Fruit fly (Drosophila melanogaster) whole organism, embryonic: ENCODE results near the gene w.
A peak's percentile ranks its signal among the peaks of the same experiment; 100 is the strongest.

ENCODE experiments used
- Atf6 ChIP-seq: fragments of 200-800 bp; sonication (Bioruptor generic); IDR thresholded peaks from 2 replicates; pipeline ENCODE4 v1.3.6; 2022; ENCODE audit warnings: missing biosample characterization, missing genetic modification characterization
- CG11398 ChIP-seq: fragments of 200-800 bp; sonication (Bioruptor generic); optimal IDR thresholded peaks from 2 replicates; lab custom pipeline; 2016; ENCODE audit warnings: missing biosample characterization, missing genetic modification characterization
- CG11504 ChIP-seq: fragments of 200-800 bp; sonication (Bioruptor generic); optimal IDR thresholded peaks from 3 replicates; lab custom pipeline; 2019; ENCODE audit warnings: missing biosample characterization, mild to moderate bottlenecking, missing genetic modification characterization, moderate library complexity
- CG14050 ChIP-seq: fragments of 200-800 bp; sonication (Bioruptor generic); IDR thresholded peaks from 3 replicates; pipeline ENCODE4 v1.3.6; 2022; ENCODE audit warnings: missing biosample characterization, missing genetic modification characterization
- CG14441 ChIP-seq: fragments of 200-800 bp; sonication (Bioruptor generic); IDR thresholded peaks from 2 replicates; pipeline ENCODE4 v1.3.6; 2022; ENCODE audit warnings: missing biosample characterization, missing genetic modification characterization
- CG15073 ChIP-seq: fragments of 200-800 bp; sonication (Bioruptor generic); optimal IDR thresholded peaks from 2 replicates; lab custom pipeline; 2016; ENCODE audit warnings: missing biosample characterization, missing genetic modification characterization
- CG1603 ChIP-seq: fragments of 200-800 bp; sonication (Bioruptor generic); optimal IDR thresholded peaks from 2 replicates; lab custom pipeline; 2019; ENCODE audit warnings: missing biosample characterization, mild to moderate bottlenecking, missing genetic modification characterization, moderate library complexity
- CG17359 ChIP-seq: fragments of 200-800 bp; sonication (Bioruptor generic); optimal IDR thresholded peaks from 3 replicates; lab custom pipeline; 2018; ENCODE audit warnings: missing biosample characterization, mild to moderate bottlenecking, missing genetic modification characterization, moderate library complexity
- CG18599 ChIP-seq: fragments of 200-800 bp; sonication (Bioruptor generic); optimal IDR thresholded peaks from 3 replicates; lab custom pipeline; 2017; ENCODE audit warnings: missing biosample characterization, missing genetic modification characterization, mild to moderate bottlenecking, moderate library complexity, missing genetic modification reagents
- CG2120 ChIP-seq: fragments of 200-800 bp; sonication (Bioruptor generic); optimal IDR thresholded peaks from 3 replicates; lab custom pipeline; 2016; ENCODE audit warnings: missing biosample characterization, missing genetic modification characterization
- CG2678 ChIP-seq: fragments of 200-800 bp; sonication (Bioruptor generic); optimal IDR thresholded peaks from 3 replicates; lab custom pipeline; 2019; ENCODE audit warnings: missing biosample characterization, mild to moderate bottlenecking, missing genetic modification characterization, moderate library complexity
- CG4730 ChIP-seq: fragments of 200-800 bp; sonication (Bioruptor generic); IDR thresholded peaks from 2 replicates; pipeline ENCODE4 v1.3.6; 2022; ENCODE audit warnings: missing biosample characterization, missing genetic modification characterization
- CG6689 ChIP-seq: fragments of 200-800 bp; sonication (Bioruptor generic); IDR thresholded peaks from 2 replicates; pipeline ENCODE4 v1.3.6; 2022; ENCODE audit warnings: missing biosample characterization, missing genetic modification characterization
- CG7271 ChIP-seq: fragments of 200-800 bp; sonication (Bioruptor generic); optimal IDR thresholded peaks from 2 replicates; lab custom pipeline; 2018; ENCODE audit warnings: missing biosample characterization, mild to moderate bottlenecking, missing genetic modification characterization, moderate library complexity
- CG7839 ChIP-seq: fragments of 200-800 bp; sonication (Bioruptor generic); optimal IDR thresholded peaks from 3 replicates; lab custom pipeline; 2018; ENCODE audit warnings: missing biosample characterization, mild to moderate bottlenecking, missing genetic modification characterization, moderate library complexity
- CG9727 ChIP-seq: fragments of 200-800 bp; sonication (Bioruptor generic); optimal IDR thresholded peaks from 3 replicates; lab custom pipeline; 2017; ENCODE audit warnings: missing biosample characterization, mild to moderate bottlenecking, missing genetic modification characterization
- Dll ChIP-seq: fragments of 200-800 bp; sonication (Bioruptor generic); IDR thresholded peaks from 4 replicates; pipeline ENCODE4 v1.3.6; 2022; ENCODE audit warnings: missing biosample characterization, missing genetic modification characterization; ENCODE audit not compliant: partially characterized antibody
- Drgx ChIP-seq: fragments of 200-800 bp; sonication (Bioruptor generic); IDR thresholded peaks from 2 replicates; pipeline ENCODE4 v1.3.6; 2022; ENCODE audit warnings: missing biosample characterization, missing genetic modification characterization
- Ets65A ChIP-seq: fragments of 200-800 bp; sonication (Bioruptor generic); peaks from one replicate; lab custom pipeline; 2016; ENCODE audit warnings: missing biosample characterization, missing genetic modification characterization
- NC2β ChIP-seq: fragments of 200-800 bp; sonication (Bioruptor generic); optimal IDR thresholded peaks from 2 replicates; lab custom pipeline; 2016; ENCODE audit warnings: missing biosample characterization, missing genetic modification characterization
- NK7.1 ChIP-seq: fragments of 200-800 bp; sonication (Bioruptor generic); optimal IDR thresholded peaks from 3 replicates; lab custom pipeline; 2016; ENCODE audit warnings: missing biosample characterization, missing genetic modification characterization
- NfI ChIP-seq: fragments of 200-800 bp; sonication (Bioruptor generic); optimal IDR thresholded peaks from 3 replicates; lab custom pipeline; 2018; ENCODE audit warnings: missing biosample characterization, mild to moderate bottlenecking, missing genetic modification characterization, moderate library complexity
- Oli ChIP-seq: fragments of 200-800 bp; sonication (Bioruptor generic); optimal IDR thresholded peaks from 2 replicates; lab custom pipeline; 2018; ENCODE audit warnings: missing biosample characterization, mild to moderate bottlenecking, missing genetic modification characterization, moderate library complexity
- Rx ChIP-seq: fragments of 200-800 bp; sonication (Bioruptor generic); IDR thresholded peaks from 2 replicates; pipeline ENCODE4 v1.3.6; 2022; ENCODE audit warnings: missing biosample characterization, missing genetic modification characterization
- Side ChIP-seq: fragments of 200-800 bp; sonication (Bioruptor generic); optimal IDR thresholded peaks from 2 replicates; lab custom pipeline; 2016; ENCODE audit warnings: missing biosample characterization, missing genetic modification characterization
- TFAM ChIP-seq: fragments of 200-800 bp; sonication (Bioruptor generic); optimal IDR thresholded peaks from 2 replicates; lab custom pipeline; 2017; ENCODE audit warnings: missing biosample characterization, missing genetic modification characterization, inconsistent platforms
- Vsx1 ChIP-seq: fragments of 200-800 bp; sonication (Bioruptor generic); optimal IDR thresholded peaks from 2 replicates; lab custom pipeline; 2017; ENCODE audit warnings: missing biosample characterization, mild to moderate bottlenecking, missing genetic modification characterization, missing genetic modification reagents
- Xrp1 ChIP-seq: fragments of 200-800 bp; sonication (Bioruptor generic); IDR thresholded peaks from 2 replicates; pipeline ENCODE4 v1.3.6; 2022; ENCODE audit warnings: missing biosample characterization, missing genetic modification characterization
- ash1 ChIP-seq: fragments of 200-800 bp; sonication (Bioruptor generic); optimal IDR thresholded peaks from 2 replicates; lab custom pipeline; 2018; ENCODE audit warnings: missing biosample characterization, mild to moderate bottlenecking, missing genetic modification characterization
- bsh ChIP-seq, 2 experiments: fragments of 200-800 bp; sonication (Bioruptor generic); optimal IDR thresholded peaks; 2 replicates each; lab custom pipeline; 2017 to 2018; ENCODE audit warnings: mild to moderate bottlenecking in 2 of 2, missing biosample characterization in 2 of 2, missing genetic modification characterization in 2 of 2, moderate library complexity in 1 of 2
- cato ChIP-seq: fragments of 200-800 bp; sonication (Bioruptor generic); optimal IDR thresholded peaks from 2 replicates; lab custom pipeline; 2016; ENCODE audit warnings: missing biosample characterization, missing genetic modification characterization, borderline replicate concordance
- ci ChIP-seq: fragments of 200-800 bp; sonication (Bioruptor generic); IDR thresholded peaks from 3 replicates; pipeline ENCODE4 v1.3.6; 2022; ENCODE audit warnings: missing biosample characterization, missing genetic modification characterization
- ems ChIP-seq: fragments of 200-800 bp; sonication (Bioruptor generic); optimal IDR thresholded peaks from 3 replicates; lab custom pipeline; 2016; ENCODE audit warnings: missing biosample characterization, missing genetic modification characterization
- gce ChIP-seq: fragments of 200-800 bp; sonication (Bioruptor generic); IDR thresholded peaks from 3 replicates; pipeline ENCODE4 v1.3.6; 2022; ENCODE audit warnings: missing biosample characterization, missing genetic modification characterization
- gem ChIP-seq: fragments of 200-800 bp; sonication (Bioruptor generic); optimal IDR thresholded peaks from 2 replicates; lab custom pipeline; 2019; ENCODE audit warnings: missing biosample characterization, mild to moderate bottlenecking, missing genetic modification characterization, moderate library complexity
- h ChIP-seq: fragments of >200 bp; optimal IDR thresholded peaks from 2 replicates; lab custom pipeline; 2017
- her ChIP-seq: fragments of 200-800 bp; sonication (Bioruptor generic); optimal IDR thresholded peaks from 2 replicates; lab custom pipeline; 2016; ENCODE audit warnings: missing biosample characterization, missing genetic modification characterization
- knrl ChIP-seq: fragments of 200-800 bp; sonication (Bioruptor generic); IDR thresholded peaks from 3 replicates; pipeline ENCODE4 v1.3.6; 2022; ENCODE audit warnings: missing biosample characterization, missing genetic modification characterization; ENCODE audit not compliant: partially characterized antibody
- nmo ChIP-seq: fragments of 200-800 bp; sonication (Bioruptor generic); optimal IDR thresholded peaks from 2 replicates; lab custom pipeline; 2018; ENCODE audit warnings: missing biosample characterization, mild to moderate bottlenecking, missing genetic modification characterization, moderate library complexity
- odd ChIP-seq: fragments of 200-800 bp; sonication (Bioruptor generic); optimal IDR thresholded peaks from 2 replicates; lab custom pipeline; 2017; ENCODE audit warnings: missing biosample characterization, mild to moderate bottlenecking, missing genetic modification characterization
- onecut ChIP-seq: fragments of 200-800 bp; sonication (Bioruptor generic); IDR thresholded peaks from 2 replicates; pipeline ENCODE4 v1.3.6; 2022; ENCODE audit warnings: missing biosample characterization, missing genetic modification characterization
- row ChIP-seq: fragments of 200-800 bp; sonication (Bioruptor generic); IDR thresholded peaks from 3 replicates; pipeline ENCODE4 v1.3.6; 2022; ENCODE audit warnings: missing biosample characterization, missing genetic modification characterization
- salm ChIP-seq: fragments of 200-800 bp; sonication (Bioruptor generic); optimal IDR thresholded peaks from 2 replicates; lab custom pipeline; 2018; ENCODE audit warnings: missing biosample characterization, mild to moderate bottlenecking, missing genetic modification characterization
- sc ChIP-seq, 3 experiments: fragments of >200 bp in 2 of 3; fragments of 200-800 bp in 1 of 3; sonication (Bioruptor generic) in 1 of 3; optimal IDR thresholded peaks; 2 replicates in 2 of 3; 3 replicates in 1 of 3; lab custom pipeline; 2017; ENCODE audit warnings: mild to moderate bottlenecking in 1 of 3, missing biosample characterization in 1 of 3, missing genetic modification characterization in 1 of 3, missing genetic modification reagents in 1 of 3
- sens ChIP-seq: fragments of 200-800 bp; sonication (Bioruptor generic); peaks from one replicate; lab custom pipeline; 2016; ENCODE audit warnings: missing biosample characterization, missing genetic modification characterization
- slbo ChIP-seq: fragments of 200-800 bp; sonication (Bioruptor generic); IDR thresholded peaks from 2 replicates; pipeline ENCODE4 v1.3.6; 2022; ENCODE audit warnings: missing biosample characterization, missing genetic modification characterization
- so ChIP-seq: fragments of 200-800 bp; sonication (Bioruptor generic); IDR thresholded peaks from 3 replicates; pipeline ENCODE4 v1.3.6; 2022; ENCODE audit warnings: missing biosample characterization, missing genetic modification characterization
- tll ChIP-seq, 2 experiments: fragments of 200-800 bp in 1 of 2; fragments of >200 bp in 1 of 2; sonication (Bioruptor generic) in 1 of 2; optimal IDR thresholded peaks; 2 replicates each; lab custom pipeline; 2017 to 2019; ENCODE audit warnings: missing biosample characterization in 2 of 2, missing genetic modification characterization in 2 of 2, mild to moderate bottlenecking in 1 of 2, moderate library complexity in 1 of 2
- z ChIP-seq: fragments of 200-800 bp; sonication (Bioruptor generic); IDR thresholded peaks from 3 replicates; pipeline ENCODE4 v1.3.6; 2022; ENCODE audit warnings: missing biosample characterization, missing genetic modification characterization
- zfh1 ChIP-seq: fragments of 200-800 bp; sonication (Bioruptor generic); IDR thresholded peaks from 3 replicates; pipeline ENCODE4 v1.3.6; 2022; ENCODE audit warnings: missing biosample characterization, missing genetic modification characterization
- zfh2 ChIP-seq: fragments of 200-800 bp; sonication (Bioruptor generic); optimal IDR thresholded peaks from 2 replicates; lab custom pipeline; 2016; ENCODE audit warnings: missing biosample characterization, missing genetic modification characterization

The w gene

dm6 chrX:2761198-2761597, 35.1 kb downstream of the w start:
- TF ChIP-seq Dll (GFP tag; lab: Robert Waterston, UW): no peak
- no peak for TF ChIP-seq so (GFP tag; lab: Robert Waterston, UW)
- TF ChIP-seq gem (tag; lab: Kevin White, UChicago): peak; percentile 10
- TF ChIP-seq cato (GFP tag; lab: Kevin White, UChicago): no peak
- TF ChIP-seq tll (GFP tag; optimal IDR thresholded peaks at IDR 0.05; lab: Kevin White, UChicago): no peak
- no peak for TF ChIP-seq salm (tag; lab: Kevin White, UChicago)
- no peak for TF ChIP-seq h (lab: Kevin White, UChicago)
- no peak for TF ChIP-seq TFAM (GFP tag; lab: Kevin White, UChicago)
- no peak for TF ChIP-seq CG11398
- peak; percentile 3 for TF ChIP-seq CG1603 (tag; lab: Kevin White, UChicago)
- TF ChIP-seq knrl (GFP tag; lab: Robert Waterston, UW): no peak
- TF ChIP-seq sc (optimal IDR thresholded peaks at IDR 0.05; lab: Kevin White, UChicago): no peak
- no peak for TF ChIP-seq sc (GFP tag; optimal IDR thresholded peaks at IDR 0.05; lab: Kevin White, UChicago)
- TF ChIP-seq CG4730: no peak
- TF ChIP-seq Side (GFP tag; lab: Kevin White, UChicago): no peak
- TF ChIP-seq CG7839 (tag; lab: Kevin White, UChicago): peak; percentile 10
- 0 out of 2 replicates have a peak, but pooled peaks have one; percentile 8 for TF ChIP-seq Xrp1 (GFP tag; lab: Robert Waterston, UW)
- peak; percentile 22 for TF ChIP-seq CG2678 (tag; lab: Kevin White, UChicago)
- no peak for TF ChIP-seq NC2β (GFP tag; lab: Kevin White, UChicago)
- no peak for TF ChIP-seq CG7271 (tag; lab: Kevin White, UChicago)
- peak in 1 of 2 experiments; percentile 19 for TF ChIP-seq bsh (GFP tag; optimal IDR thresholded peaks at IDR 0.05; lab: Kevin White, UChicago)
- TF ChIP-seq NfI (GFP tag; lab: Kevin White, UChicago): no peak
- peak; percentile 17; the same call in 1 of the 2 replicates for TF ChIP-seq slbo (GFP tag; lab: Robert Waterston, UW)
- TF ChIP-seq Drgx (GFP tag; lab: Robert Waterston, UW): 0 out of 2 replicates have a peak, but pooled peaks have one; percentile 18
- TF ChIP-seq her (GFP tag; lab: Kevin White, UChicago): no peak
- no peak for TF ChIP-seq ems
- no peak for TF ChIP-seq onecut (GFP tag; lab: Robert Waterston, UW)
- TF ChIP-seq CG6689 (GFP tag; lab: Robert Waterston, UW): 0 out of 2 replicates have a peak, but pooled peaks have one; percentile 24
- no peak for TF ChIP-seq NK7.1
- no peak for TF ChIP-seq ash1 (GFP tag; lab: Kevin White, UChicago)
- no peak for TF ChIP-seq zfh2 (GFP tag; lab: Kevin White, UChicago)
- TF ChIP-seq CG15073 (GFP tag; lab: Kevin White, UChicago): no peak
- no peak for TF ChIP-seq CG9727 (GFP tag; lab: Kevin White, UChicago)
- no peak for TF ChIP-seq Oli (tag; lab: Kevin White, UChicago)
- no peak for TF ChIP-seq CG17359 (tag; lab: Kevin White, UChicago)
- 0 out of 2 replicates have a peak, but pooled peaks have one; percentile 20 for TF ChIP-seq Atf6
- TF ChIP-seq CG14050: no peak
- peak; percentile 9 for TF ChIP-seq CG2120 (GFP tag; lab: Kevin White, UChicago)
- TF ChIP-seq Vsx1 (GFP tag; lab: Kevin White, UChicago): no peak
- 0 out of 2 replicates have a peak, but pooled peaks have one; percentile 12 for TF ChIP-seq CG14441
- peak; percentile 24; the same call in 1 of the 3 replicates for TF ChIP-seq row (GFP tag; lab: Robert Waterston, UW)
- TF ChIP-seq CG18599: peak; percentile 41
- TF ChIP-seq gce (GFP tag; lab: Robert Waterston, UW): no peak
- no peak for TF ChIP-seq ci
- TF ChIP-seq z (GFP tag; lab: Robert Waterston, UW): no peak
- TF ChIP-seq CG11504 (tag; lab: Kevin White, UChicago): peak; percentile 17
- TF ChIP-seq Rx (GFP tag; lab: Robert Waterston, UW): peak; percentile 19; the same call in 1 of the 2 replicates
- TF ChIP-seq sens: peak; percentile 52
- no peak for TF ChIP-seq odd (GFP tag; lab: Kevin White, UChicago)
- TF ChIP-seq zfh1: no peak
- no peak for TF ChIP-seq nmo (GFP tag; lab: Kevin White, UChicago)
- TF ChIP-seq Ets65A (GFP tag; lab: Kevin White, UChicago): peak; percentile 75
